Fruit fly (Drosophila melanogaster) whole organism, embryonic: ENCODE measurements around the gene E2f2.

ENCODE experiments used
- Asciz ChIP-seq: fragments of 200-800 bp; sonication (Bioruptor generic); optimal IDR thresholded peaks from 2 replicates; lab custom pipeline; 2017; ENCODE audit warnings: missing biosample characterization, mild to moderate bottlenecking, missing genetic modification characterization, missing genetic modification reagents
- Atf3 ChIP-seq: fragments of 200-800 bp; sonication (Bioruptor generic); optimal IDR thresholded peaks from 3 replicates; lab custom pipeline; 2016; ENCODE audit warnings: missing biosample characterization, missing genetic modification characterization
- CG10209 ChIP-seq: fragments of 200-800 bp; sonication (Bioruptor generic); optimal IDR thresholded peaks from 3 replicates; lab custom pipeline; 2017; ENCODE audit warnings: missing biosample characterization, mild to moderate bottlenecking, missing genetic modification characterization, missing genetic modification reagents
- CG10274 ChIP-seq: fragments of 200-800 bp; sonication (Bioruptor generic); optimal IDR thresholded peaks from 3 replicates; lab custom pipeline; 2017; ENCODE audit warnings: missing biosample characterization, mild to moderate bottlenecking, missing genetic modification characterization
- CG10321 ChIP-seq: fragments of 200-800 bp; sonication (Bioruptor generic); IDR thresholded peaks from 2 replicates; pipeline ENCODE4 v1.3.6; 2022; ENCODE audit warnings: missing biosample characterization, missing genetic modification characterization
- CG12744 ChIP-seq: fragments of 200-800 bp; sonication (Bioruptor generic); optimal IDR thresholded peaks from 2 replicates; lab custom pipeline; 2016; ENCODE audit warnings: missing biosample characterization, missing genetic modification characterization
- CG13123 ChIP-seq: fragments of 200-800 bp; sonication (Bioruptor generic); optimal IDR thresholded peaks from 2 replicates; lab custom pipeline; 2016; ENCODE audit warnings: missing biosample characterization, missing genetic modification characterization
- CG13424 ChIP-seq: fragments of 200-800 bp; sonication (Bioruptor generic); optimal IDR thresholded peaks from 2 replicates; lab custom pipeline; 2019; ENCODE audit warnings: missing biosample characterization, mild to moderate bottlenecking, missing genetic modification characterization, moderate library complexity
- CG14014 ChIP-seq: fragments of 200-800 bp; sonication (Bioruptor generic); IDR thresholded peaks from 2 replicates; pipeline ENCODE4 v1.3.6; 2022; ENCODE audit warnings: missing biosample characterization, missing genetic modification characterization
- CG15479 ChIP-seq: fragments of 200-800 bp; sonication (Bioruptor generic); optimal IDR thresholded peaks from 3 replicates; lab custom pipeline; 2019; ENCODE audit warnings: missing biosample characterization, mild to moderate bottlenecking, missing genetic modification characterization, moderate library complexity
- CG15514 ChIP-seq: fragments of 200-800 bp; sonication (Bioruptor generic); optimal IDR thresholded peaks from 3 replicates; lab custom pipeline; 2017; ENCODE audit warnings: missing biosample characterization, missing genetic modification characterization, mild to moderate bottlenecking, moderate library complexity, missing genetic modification reagents
- CG16779 ChIP-seq: fragments of 200-800 bp; sonication (Bioruptor generic); IDR thresholded peaks from 2 replicates; pipeline ENCODE4 v1.3.6; 2022; ENCODE audit warnings: missing biosample characterization, missing genetic modification characterization
- CG17802 ChIP-seq: fragments of 200-800 bp; sonication (Bioruptor generic); optimal IDR thresholded peaks from 2 replicates; lab custom pipeline; 2018; ENCODE audit warnings: missing biosample characterization, mild to moderate bottlenecking, missing genetic modification characterization, moderate library complexity
- CG18262 ChIP-seq: fragments of 200-800 bp; optimal IDR thresholded peaks from 3 replicates; lab custom pipeline; 2019; ENCODE audit warnings: missing biosample characterization, mild to moderate bottlenecking, missing genetic modification characterization, moderate library complexity
- CG33557 ChIP-seq: fragments of 200-800 bp; sonication (Bioruptor generic); optimal IDR thresholded peaks from 2 replicates; lab custom pipeline; 2019; ENCODE audit warnings: missing biosample characterization, mild to moderate bottlenecking, missing genetic modification characterization, moderate library complexity
- CG5953 ChIP-seq: fragments of 200-800 bp; sonication (Bioruptor generic); IDR thresholded peaks from 2 replicates; pipeline ENCODE4 v1.3.6; 2022; ENCODE audit warnings: missing biosample characterization, missing genetic modification characterization
- CG7963 ChIP-seq: fragments of 200-800 bp; sonication (Bioruptor generic); IDR thresholded peaks from 3 replicates; pipeline ENCODE4 v1.3.6; 2022; ENCODE audit warnings: missing biosample characterization, missing genetic modification characterization; ENCODE audit not compliant: partially characterized antibody
- CTCF ChIP-seq: fragments of 200-800 bp; sonication (Bioruptor generic); optimal IDR thresholded peaks from 2 replicates; lab custom pipeline; 2017; ENCODE audit warnings: missing biosample characterization, mild to moderate bottlenecking, missing genetic modification characterization, moderate library complexity
- Dbx ChIP-seq: fragments of 200-800 bp; sonication (Bioruptor generic); IDR thresholded peaks from 3 replicates; pipeline ENCODE4 v1.3.6; 2022; ENCODE audit warnings: missing biosample characterization, missing genetic modification characterization
- Dip3 ChIP-seq: fragments of 200-800 bp; sonication (Bioruptor generic); optimal IDR thresholded peaks from 3 replicates; lab custom pipeline; 2016; ENCODE audit warnings: missing biosample characterization, missing genetic modification characterization
- Drgx ChIP-seq: fragments of 200-800 bp; sonication (Bioruptor generic); IDR thresholded peaks from 2 replicates; pipeline ENCODE4 v1.3.6; 2022; ENCODE audit warnings: missing biosample characterization, missing genetic modification characterization
- Hmr ChIP-seq: fragments of 200-800 bp; sonication (Bioruptor generic); optimal IDR thresholded peaks from 3 replicates; lab custom pipeline; 2017; ENCODE audit warnings: mild to moderate bottlenecking, missing biosample characterization, missing genetic modification reagents, missing genetic modification characterization
- Hr3 ChIP-seq: fragments of 200-800 bp; sonication (Bioruptor generic); optimal IDR thresholded peaks from 3 replicates; lab custom pipeline; 2016; ENCODE audit warnings: missing biosample characterization, missing genetic modification characterization
- Poxn ChIP-seq: fragments of 200-800 bp; sonication (Bioruptor generic); IDR thresholded peaks from 2 replicates; pipeline ENCODE4 v1.3.6; 2022; ENCODE audit warnings: missing biosample characterization, missing genetic modification characterization
- Rfx ChIP-seq: fragments of 200-800 bp; sonication (Bioruptor generic); IDR thresholded peaks from 2 replicates; pipeline ENCODE4 v1.3.6; 2022; ENCODE audit warnings: missing biosample characterization, missing genetic modification characterization
- Trl ChIP-seq, 3 experiments: fragments of >200 bp in 2 of 3; fragments of 200-800 bp in 1 of 3; sonication (Bioruptor generic) in 1 of 3; optimal IDR thresholded peaks; 2 replicates in 1 of 3; 3 replicates in 2 of 3; lab custom pipeline; 2016 to 2017; ENCODE audit warnings: missing biosample characterization in 1 of 3, missing genetic modification characterization in 1 of 3
- YL-1 ChIP-seq: fragments of 200-800 bp; sonication (Bioruptor generic); optimal IDR thresholded peaks from 3 replicates; lab custom pipeline; 2017; ENCODE audit warnings: missing biosample characterization, mild to moderate bottlenecking, missing genetic modification characterization
- ash1 ChIP-seq: fragments of 200-800 bp; sonication (Bioruptor generic); optimal IDR thresholded peaks from 2 replicates; lab custom pipeline; 2018; ENCODE audit warnings: missing biosample characterization, mild to moderate bottlenecking, missing genetic modification characterization
- bowl ChIP-seq: fragments of 200-800 bp; sonication (Bioruptor generic); IDR thresholded peaks from 2 replicates; pipeline ENCODE4 v1.3.6; 2022; ENCODE audit warnings: missing biosample characterization, missing genetic modification characterization
- bsh ChIP-seq, 2 experiments: fragments of 200-800 bp; sonication (Bioruptor generic); optimal IDR thresholded peaks; 2 replicates each; lab custom pipeline; 2017 to 2018; ENCODE audit warnings: mild to moderate bottlenecking in 2 of 2, missing biosample characterization in 2 of 2, missing genetic modification characterization in 2 of 2, moderate library complexity in 1 of 2
- btn ChIP-seq: fragments of 200-800 bp; sonication (Bioruptor generic); optimal IDR thresholded peaks from 2 replicates; lab custom pipeline; 2016; ENCODE audit warnings: missing biosample characterization, missing genetic modification characterization
- cato ChIP-seq: fragments of 200-800 bp; sonication (Bioruptor generic); optimal IDR thresholded peaks from 2 replicates; lab custom pipeline; 2016; ENCODE audit warnings: missing biosample characterization, missing genetic modification characterization, borderline replicate concordance
- corto ChIP-seq: fragments of 200-800 bp; sonication (Bioruptor generic); optimal IDR thresholded peaks from 2 replicates; lab custom pipeline; 2016; ENCODE audit warnings: missing biosample characterization, mild to moderate bottlenecking, missing genetic modification characterization, moderate library complexity
- dati ChIP-seq: fragments of 200-800 bp; sonication (Bioruptor generic); IDR thresholded peaks from 2 replicates; pipeline ENCODE4 v1.3.6; 2022; ENCODE audit warnings: missing biosample characterization, missing genetic modification characterization
- fd96Cb ChIP-seq: fragments of 200-800 bp; sonication (Bioruptor generic); optimal IDR thresholded peaks from 2 replicates; lab custom pipeline; 2018; ENCODE audit warnings: missing biosample characterization, mild to moderate bottlenecking, missing genetic modification characterization, moderate library complexity
- fu2 ChIP-seq: fragments of 200-800 bp; sonication (Bioruptor generic); optimal IDR thresholded peaks from 2 replicates; lab custom pipeline; 2016; ENCODE audit warnings: missing biosample characterization, missing genetic modification characterization
- gsb-n ChIP-seq: fragments of 200-800 bp; sonication (Bioruptor generic); optimal IDR thresholded peaks from 3 replicates; lab custom pipeline; 2018; ENCODE audit warnings: missing biosample characterization, mild to moderate bottlenecking, missing genetic modification characterization
- hbn ChIP-seq: fragments of 200-800 bp; sonication (Bioruptor generic); IDR thresholded peaks from 2 replicates; pipeline ENCODE4 v1.3.6; 2022; ENCODE audit warnings: missing biosample characterization, missing genetic modification characterization; ENCODE audit not compliant: partially characterized antibody
- ind ChIP-seq: fragments of 200-800 bp; sonication (Bioruptor generic); optimal IDR thresholded peaks from 3 replicates; lab custom pipeline; 2016; ENCODE audit warnings: missing biosample characterization, missing genetic modification characterization
- jigr1 ChIP-seq: fragments of 200-800 bp; sonication (Bioruptor generic); IDR thresholded peaks from 3 replicates; pipeline ENCODE4 v1.3.6; 2022; ENCODE audit warnings: missing biosample characterization, missing genetic modification characterization
- jing ChIP-seq: fragments of 200-800 bp; sonication (Bioruptor generic); optimal IDR thresholded peaks from 2 replicates; lab custom pipeline; 2018; ENCODE audit warnings: missing biosample characterization, mild to moderate bottlenecking, missing genetic modification characterization
- mirr ChIP-seq: fragments of 200-800 bp; sonication (Bioruptor generic); optimal IDR thresholded peaks from 3 replicates; lab custom pipeline; 2018; ENCODE audit warnings: missing biosample characterization, mild to moderate bottlenecking, missing genetic modification characterization
- p53 ChIP-seq: fragments of 200-800 bp; sonication (Bioruptor generic); optimal IDR thresholded peaks from 2 replicates; lab custom pipeline; 2016; ENCODE audit warnings: missing biosample characterization, missing genetic modification characterization
- ranshi ChIP-seq: fragments of 200-800 bp; sonication (Bioruptor generic); IDR thresholded peaks from 2 replicates; pipeline ENCODE4 v1.3.6; 2022; ENCODE audit warnings: missing biosample characterization, missing genetic modification characterization
- rib ChIP-seq: fragments of 200-800 bp; sonication (Bioruptor generic); IDR thresholded peaks from 2 replicates; pipeline ENCODE4 v1.3.6; 2022; ENCODE audit warnings: missing biosample characterization, missing genetic modification characterization
- run ChIP-seq: fragments of 200-800 bp; sonication (Bioruptor generic); optimal IDR thresholded peaks from 3 replicates; lab custom pipeline; 2018; ENCODE audit warnings: missing biosample characterization, mild to moderate bottlenecking, missing genetic modification characterization
- salm ChIP-seq: fragments of 200-800 bp; sonication (Bioruptor generic); optimal IDR thresholded peaks from 2 replicates; lab custom pipeline; 2018; ENCODE audit warnings: missing biosample characterization, mild to moderate bottlenecking, missing genetic modification characterization
- sd ChIP-seq: fragments of 200-800 bp; sonication (Bioruptor generic); optimal IDR thresholded peaks from 3 replicates; lab custom pipeline; 2018; ENCODE audit warnings: missing biosample characterization, mild to moderate bottlenecking, missing genetic modification characterization, moderate library complexity
- sens-2 ChIP-seq: fragments of 200-800 bp; sonication (Bioruptor generic); IDR thresholded peaks from 2 replicates; pipeline ENCODE4 v1.3.6; 2022; ENCODE audit warnings: missing biosample characterization, missing genetic modification characterization
- sug ChIP-seq: fragments of 200-800 bp; optimal IDR thresholded peaks from 2 replicates; lab custom pipeline; 2019; ENCODE audit warnings: missing biosample characterization, mild to moderate bottlenecking, missing genetic modification characterization, moderate library complexity
- usp ChIP-seq: fragments of >200 bp; optimal IDR thresholded peaks from 2 replicates; lab custom pipeline; 2017; ENCODE audit warnings: missing biosample characterization, missing genetic modification characterization

Gene E2f2

dm6 chr2L:21149053-21149452, 7.5 kb downstream of the E2f2 start (continued):
- no peak for TF ChIP-seq CG10321 (GFP tag; lab: Robert Waterston, UW)
- no peak for TF ChIP-seq cato
- TF ChIP-seq Trl (optimal IDR thresholded peaks at IDR 0.05; lab: Kevin White, UChicago): no peak
- peak; percentile 2 for TF ChIP-seq Trl (GFP tag; optimal IDR thresholded peaks at IDR 0.05; lab: Kevin White, UChicago)
- no peak for TF ChIP-seq CG5953 (GFP tag; lab: Robert Waterston, UW)
- 0 out of 2 replicates have a peak, but pooled peaks have one; percentile 18 for TF ChIP-seq Drgx (GFP tag; lab: Robert Waterston, UW)
- no peak for TF ChIP-seq fu2 (GFP tag; lab: Kevin White, UChicago)
- 0 out of 2 replicates have a peak, but pooled peaks have one; percentile 10 for TF ChIP-seq sens-2
- TF ChIP-seq btn (GFP tag; lab: Kevin White, UChicago): no peak
- TF ChIP-seq Hmr (GFP tag; lab: Kevin White, UChicago): no peak
- TF ChIP-seq CG17802 (tag; lab: Kevin White, UChicago): no peak
- TF ChIP-seq jing (GFP tag; lab: Kevin White, UChicago): no peak
- TF ChIP-seq CG12744: peak; percentile 12
- peak; percentile 55; the same call in 1 of the 3 replicates for TF ChIP-seq Dbx (GFP tag; lab: Robert Waterston, UW)
- TF ChIP-seq CG16779 (GFP tag; lab: Robert Waterston, UW): no peak
- TF ChIP-seq rib: no peak
- TF ChIP-seq jigr1: no peak
- TF ChIP-seq CTCF (GFP tag; lab: Kevin White, UChicago): no peak
- no peak for TF ChIP-seq ash1 (GFP tag; lab: Kevin White, UChicago)
- TF ChIP-seq Poxn (GFP tag; lab: Robert Waterston, UW): no peak
- TF ChIP-seq CG15514 (GFP tag; lab: Kevin White, UChicago): peak; percentile 80
- peak; percentile 39; the same call in 1 of the 3 replicates for TF ChIP-seq CG7963 (GFP tag; lab: Robert Waterston, UW)
- no peak for TF ChIP-seq corto (GFP tag; lab: Kevin White, UChicago)
- TF ChIP-seq fd96Cb (tag; lab: Kevin White, UChicago): peak; percentile 35
- TF ChIP-seq CG15479: no peak
- TF ChIP-seq mirr: no peak
- peak; percentile 21 for TF ChIP-seq CG33557 (GFP tag; lab: Kevin White, UChicago)
- peak in 1 of 2 experiments; percentile 67 for TF ChIP-seq bsh (GFP tag; optimal IDR thresholded peaks at IDR 0.05; lab: Kevin White, UChicago)
- TF ChIP-seq hbn (GFP tag; lab: Robert Waterston, UW): peak; percentile 73
- peak; percentile 37 for TF ChIP-seq CG13424 (tag; lab: Kevin White, UChicago)
- TF ChIP-seq salm: no peak
- peak; percentile 25 for TF ChIP-seq CG10209 (GFP tag; lab: Kevin White, UChicago)
- peak; percentile 66 for TF ChIP-seq CG14014
- no peak for TF ChIP-seq usp (GFP tag; lab: Kevin White, UChicago)
- no peak for TF ChIP-seq sd (tag; lab: Kevin White, UChicago)
- no peak for TF ChIP-seq YL-1 (GFP tag; lab: Kevin White, UChicago)
- TF ChIP-seq Rfx (GFP tag; lab: Robert Waterston, UW): peak; percentile 74
- no peak for TF ChIP-seq dati (GFP tag; lab: Robert Waterston, UW)
- no peak for TF ChIP-seq p53
- TF ChIP-seq sug: peak; percentile 51
- TF ChIP-seq CG13123 (GFP tag; lab: Kevin White, UChicago): peak; percentile 9
- TF ChIP-seq CG18262 (tag; lab: Kevin White, UChicago): peak; percentile 62
- TF ChIP-seq Hr3 (GFP tag; lab: Kevin White, UChicago): peak; percentile 41
- TF ChIP-seq gsb-n (tag; lab: Kevin White, UChicago): peak; percentile 50
- TF ChIP-seq CG10274 (GFP tag; lab: Kevin White, UChicago): no peak
- no peak for TF ChIP-seq Dip3
- TF ChIP-seq bowl (GFP tag; lab: Robert Waterston, UW): no peak
- no peak for TF ChIP-seq Atf3
- TF ChIP-seq ind (GFP tag; lab: Kevin White, UChicago): peak; percentile 33
- TF ChIP-seq Asciz (GFP tag; lab: Kevin White, UChicago): peak; percentile 35
- no peak for TF ChIP-seq run (tag; lab: Kevin White, UChicago)
- 0 out of 2 replicates have a peak, but pooled peaks have one; percentile 30 for TF ChIP-seq ranshi (GFP tag; lab: Robert Waterston, UW)
